Fruit fly (Drosophila melanogaster) whole organism, embryonic: ENCODE measurements around the gene pHCl-1.

Experiments used
- C15 ChIP-seq: fragments of 200-800 bp; sonication (Bioruptor generic); IDR thresholded peaks from 3 replicates; pipeline ENCODE4 v1.3.6; 2022; ENCODE audit warnings: missing biosample characterization, missing genetic modification characterization
- CG10321 ChIP-seq: fragments of 200-800 bp; sonication (Bioruptor generic); IDR thresholded peaks from 2 replicates; pipeline ENCODE4 v1.3.6; 2022; ENCODE audit warnings: missing biosample characterization, missing genetic modification characterization
- CG11723 ChIP-seq: fragments of 200-800 bp; sonication (Bioruptor generic); optimal IDR thresholded peaks from 2 replicates; lab custom pipeline; 2017; ENCODE audit warnings: missing biosample characterization, mild to moderate bottlenecking, missing genetic modification characterization
- CG13624 ChIP-seq: fragments of 200-800 bp; sonication (Bioruptor generic); optimal IDR thresholded peaks from 2 replicates; lab custom pipeline; 2016; ENCODE audit warnings: missing biosample characterization, missing genetic modification characterization
- CG14667 ChIP-seq: fragments of 200-800 bp; sonication (Bioruptor generic); IDR thresholded peaks from 2 replicates; pipeline ENCODE4 v1.3.6; 2022; ENCODE audit warnings: missing biosample characterization, missing genetic modification characterization
- CG1529 ChIP-seq: fragments of 200-800 bp; sonication (Bioruptor generic); optimal IDR thresholded peaks from 3 replicates; lab custom pipeline; 2018; ENCODE audit warnings: missing biosample characterization, missing genetic modification characterization
- CG17385 ChIP-seq: fragments of 200-800 bp; sonication (Bioruptor generic); optimal IDR thresholded peaks from 3 replicates; lab custom pipeline; 2018; ENCODE audit warnings: missing biosample characterization, mild to moderate bottlenecking, missing genetic modification characterization
- CG1792 ChIP-seq: fragments of 200-800 bp; sonication (Bioruptor generic); optimal IDR thresholded peaks from 2 replicates; lab custom pipeline; 2016; ENCODE audit warnings: missing biosample characterization, missing genetic modification characterization
- CG18476 ChIP-seq: fragments of 200-800 bp; sonication (Bioruptor generic); optimal IDR thresholded peaks from 2 replicates; lab custom pipeline; 2016; ENCODE audit warnings: missing biosample characterization, mild to moderate bottlenecking, missing genetic modification characterization
- CG2129 ChIP-seq: fragments of 200-800 bp; sonication (Bioruptor generic); IDR thresholded peaks from 2 replicates; pipeline ENCODE4 v1.3.6; 2022; ENCODE audit warnings: missing biosample characterization, missing genetic modification characterization; ENCODE audit not compliant: partially characterized antibody
- CG30403 ChIP-seq: fragments of 200-800 bp; sonication (Bioruptor generic); optimal IDR thresholded peaks from 3 replicates; lab custom pipeline; 2016; ENCODE audit warnings: missing biosample characterization, missing genetic modification characterization
- CG30431 ChIP-seq: fragments of 200-800 bp; sonication (Bioruptor generic); optimal IDR thresholded peaks from 2 replicates; lab custom pipeline; 2017; ENCODE audit warnings: missing biosample characterization, missing genetic modification characterization
- CG31224 ChIP-seq: fragments of 200-800 bp; sonication (Bioruptor generic); IDR thresholded peaks from 2 replicates; pipeline ENCODE4 v1.3.6; 2022; ENCODE audit warnings: missing biosample characterization, missing genetic modification characterization
- CG4360 ChIP-seq: fragments of 200-800 bp; sonication (Bioruptor generic); IDR thresholded peaks from 2 replicates; pipeline ENCODE4 v1.3.6; 2022; ENCODE audit warnings: missing biosample characterization, missing genetic modification characterization
- CG4854 ChIP-seq: fragments of 200-800 bp; sonication (Bioruptor generic); optimal IDR thresholded peaks from 2 replicates; lab custom pipeline; 2016; ENCODE audit warnings: missing biosample characterization, missing genetic modification characterization, inconsistent platforms
- CG5953 ChIP-seq: fragments of 200-800 bp; sonication (Bioruptor generic); IDR thresholded peaks from 2 replicates; pipeline ENCODE4 v1.3.6; 2022; ENCODE audit warnings: missing biosample characterization, missing genetic modification characterization
- CG6175 ChIP-seq: fragments of 200-800 bp; sonication (Bioruptor generic); IDR thresholded peaks from 3 replicates; pipeline ENCODE4 v1.3.6; 2022; ENCODE audit warnings: missing biosample characterization, missing genetic modification characterization
- CG6791 ChIP-seq: fragments of 200-800 bp; sonication (Bioruptor generic); IDR thresholded peaks from 3 replicates; pipeline ENCODE4 v1.3.6; 2022; ENCODE audit warnings: missing biosample characterization, missing genetic modification characterization; ENCODE audit not compliant: partially characterized antibody
- CG8290 ChIP-seq, 3 experiments: fragments of 200-800 bp; sonication (Bioruptor generic); optimal IDR thresholded peaks; 2 replicates each; lab custom pipeline; 2016 to 2019; ENCODE audit warnings: missing biosample characterization in 3 of 3, missing genetic modification characterization in 3 of 3, mild to moderate bottlenecking in 2 of 3, moderate library complexity in 1 of 3
- CG8944 ChIP-seq: fragments of 200-800 bp; sonication (Bioruptor generic); optimal IDR thresholded peaks from 3 replicates; lab custom pipeline; 2016; ENCODE audit warnings: missing biosample characterization, missing genetic modification characterization
- CG9797 ChIP-seq: fragments of 200-800 bp; sonication (Bioruptor generic); optimal IDR thresholded peaks from 3 replicates; lab custom pipeline; 2018; ENCODE audit warnings: missing biosample characterization, mild to moderate bottlenecking, missing genetic modification characterization
- CG9932 ChIP-seq: fragments of 200-800 bp; sonication (Bioruptor generic); IDR thresholded peaks from 2 replicates; pipeline ENCODE4 v1.3.6; 2022; ENCODE audit warnings: missing biosample characterization, missing genetic modification characterization
- CTCF ChIP-seq: fragments of 200-800 bp; sonication (Bioruptor generic); optimal IDR thresholded peaks from 2 replicates; lab custom pipeline; 2017; ENCODE audit warnings: missing biosample characterization, mild to moderate bottlenecking, missing genetic modification characterization, moderate library complexity
- Dref ChIP-seq: fragments of 200-800 bp; sonication (Bioruptor generic); IDR thresholded peaks from 2 replicates; pipeline ENCODE4 v1.3.6; 2022; ENCODE audit warnings: missing biosample characterization, missing genetic modification characterization
- Elba2 ChIP-seq: fragments of 200-800 bp; sonication (Bioruptor generic); optimal IDR thresholded peaks from 3 replicates; lab custom pipeline; 2016; ENCODE audit warnings: missing biosample characterization, missing genetic modification characterization
- HLHmδ ChIP-seq: fragments of 200-800 bp; sonication (Bioruptor generic); optimal IDR thresholded peaks from 2 replicates; lab custom pipeline; 2018; ENCODE audit warnings: missing biosample characterization, mild to moderate bottlenecking, missing genetic modification characterization, moderate library complexity
- HmgD ChIP-seq: fragments of 200-800 bp; sonication (Bioruptor generic); optimal IDR thresholded peaks from 3 replicates; lab custom pipeline; 2016; ENCODE audit warnings: missing biosample characterization, missing genetic modification characterization
- Hr78 ChIP-seq, 2 experiments: fragments of 200-800 bp in 1 of 2; fragments of >200 bp in 1 of 2; sonication (Bioruptor generic) in 1 of 2; optimal IDR thresholded peaks; 2 replicates each; lab custom pipeline; 2017 to 2019; ENCODE audit warnings: missing biosample characterization in 2 of 2, missing genetic modification characterization in 2 of 2, mild to moderate bottlenecking in 1 of 2, moderate library complexity in 1 of 2
- Lim3 ChIP-seq: fragments of 200-800 bp; sonication (Bioruptor generic); IDR thresholded peaks from 2 replicates; pipeline ENCODE4 v1.3.6; 2022; ENCODE audit warnings: missing biosample characterization, missing genetic modification characterization
- NC2β ChIP-seq: fragments of 200-800 bp; sonication (Bioruptor generic); optimal IDR thresholded peaks from 2 replicates; lab custom pipeline; 2016; ENCODE audit warnings: missing biosample characterization, missing genetic modification characterization
- Oaz ChIP-seq: fragments of 200-800 bp; sonication (Bioruptor generic); IDR thresholded peaks from 2 replicates; pipeline ENCODE4 v1.3.6; 2022; ENCODE audit warnings: missing biosample characterization, missing genetic modification characterization
- Opbp ChIP-seq: fragments of 200-800 bp; sonication (Bioruptor generic); IDR thresholded peaks from 3 replicates; pipeline ENCODE4 v1.3.6; 2022; ENCODE audit warnings: missing biosample characterization, missing genetic modification characterization; ENCODE audit not compliant: partially characterized antibody
- Pdp1 ChIP-seq, 2 experiments: fragments of 200-800 bp; sonication (Bioruptor generic); optimal IDR thresholded peaks; 3 replicates each; lab custom pipeline; 2016; ENCODE audit warnings: missing biosample characterization in 2 of 2, missing genetic modification characterization in 2 of 2, mild to moderate bottlenecking in 1 of 2, moderate library complexity in 1 of 2
- YL-1 ChIP-seq: fragments of 200-800 bp; sonication (Bioruptor generic); optimal IDR thresholded peaks from 3 replicates; lab custom pipeline; 2017; ENCODE audit warnings: missing biosample characterization, mild to moderate bottlenecking, missing genetic modification characterization
- br ChIP-seq: fragments of >200 bp; optimal IDR thresholded peaks from 2 replicates; lab custom pipeline; 2017
- bsh ChIP-seq, 2 experiments: fragments of 200-800 bp; sonication (Bioruptor generic); optimal IDR thresholded peaks; 2 replicates each; lab custom pipeline; 2017 to 2018; ENCODE audit warnings: mild to moderate bottlenecking in 2 of 2, missing biosample characterization in 2 of 2, missing genetic modification characterization in 2 of 2, moderate library complexity in 1 of 2
- btn ChIP-seq: fragments of 200-800 bp; sonication (Bioruptor generic); optimal IDR thresholded peaks from 2 replicates; lab custom pipeline; 2016; ENCODE audit warnings: missing biosample characterization, missing genetic modification characterization
- chif ChIP-seq, 2 experiments: fragments of 200-800 bp; sonication (Bioruptor generic); optimal IDR thresholded peaks; 3 replicates each; lab custom pipeline; 2016; ENCODE audit warnings: missing biosample characterization in 2 of 2, missing genetic modification characterization in 2 of 2
- crol ChIP-seq: fragments of 200-800 bp; sonication (Bioruptor generic); IDR thresholded peaks from 2 replicates; pipeline ENCODE4 v1.3.6; 2022; ENCODE audit warnings: missing biosample characterization, missing genetic modification characterization
- exex ChIP-seq: fragments of 200-800 bp; sonication (Bioruptor generic); optimal IDR thresholded peaks from 4 replicates; lab custom pipeline; 2018; ENCODE audit warnings: missing biosample characterization, mild to moderate bottlenecking, missing genetic modification characterization, moderate library complexity
- grau ChIP-seq: fragments of 200-800 bp; optimal IDR thresholded peaks from 3 replicates; lab custom pipeline; 2019; ENCODE audit warnings: missing biosample characterization, mild to moderate bottlenecking, missing genetic modification characterization, moderate library complexity
- gt ChIP-seq: fragments of 200-800 bp; sonication (Bioruptor generic); IDR thresholded peaks from 2 replicates; pipeline ENCODE4 v1.3.6; 2022; ENCODE audit warnings: missing biosample characterization, missing genetic modification characterization
- h ChIP-seq: fragments of >200 bp; optimal IDR thresholded peaks from 2 replicates; lab custom pipeline; 2017
- jigr1 ChIP-seq: fragments of 200-800 bp; sonication (Bioruptor generic); IDR thresholded peaks from 3 replicates; pipeline ENCODE4 v1.3.6; 2022; ENCODE audit warnings: missing biosample characterization, missing genetic modification characterization
- jumu ChIP-seq: fragments of 200-800 bp; sonication (Bioruptor generic); optimal IDR thresholded peaks from 3 replicates; lab custom pipeline; 2016; ENCODE audit warnings: missing biosample characterization, missing genetic modification characterization
- mld ChIP-seq: fragments of 200-800 bp; sonication (Bioruptor generic); IDR thresholded peaks from 3 replicates; pipeline ENCODE4 v1.3.6; 2022; ENCODE audit warnings: missing biosample characterization, missing genetic modification characterization; ENCODE audit not compliant: partially characterized antibody
- nom ChIP-seq: fragments of 200-800 bp; sonication (Bioruptor generic); optimal IDR thresholded peaks from 2 replicates; lab custom pipeline; 2017; ENCODE audit warnings: missing biosample characterization, missing genetic modification characterization, mild to moderate bottlenecking, moderate library complexity, missing genetic modification reagents
- odd ChIP-seq: fragments of 200-800 bp; sonication (Bioruptor generic); optimal IDR thresholded peaks from 2 replicates; lab custom pipeline; 2017; ENCODE audit warnings: missing biosample characterization, mild to moderate bottlenecking, missing genetic modification characterization
- pb ChIP-seq: fragments of 200-800 bp; sonication (Bioruptor generic); optimal IDR thresholded peaks from 3 replicates; lab custom pipeline; 2016; ENCODE audit warnings: missing biosample characterization, missing genetic modification characterization
- pfk ChIP-seq: fragments of 200-800 bp; sonication (Bioruptor generic); optimal IDR thresholded peaks from 2 replicates; lab custom pipeline; 2018; ENCODE audit warnings: missing biosample characterization, mild to moderate bottlenecking, missing genetic modification characterization, moderate library complexity
- trh ChIP-seq: fragments of 200-800 bp; sonication (Bioruptor generic); optimal IDR thresholded peaks from 2 replicates; lab custom pipeline; 2016; ENCODE audit warnings: missing biosample characterization, missing genetic modification characterization
- wek ChIP-seq: fragments of 200-800 bp; sonication (Bioruptor generic); optimal IDR thresholded peaks from 3 replicates; lab custom pipeline; 2018; ENCODE audit warnings: missing biosample characterization, mild to moderate bottlenecking, missing genetic modification characterization, moderate library complexity

Gene pHCl-1

dm6 chr3L:15832146-15832545 lies 66.7 kb downstream of the pHCl-1 start, which contains the start of gene CG12713:
TSS of gene CG12713 (plus strand) at chr3L:15832464.
- TF ChIP-seq br: no peak
- no peak for TF ChIP-seq Lim3 (GFP tag; lab: Robert Waterston, UW)
- TF ChIP-seq CG30431 (GFP tag; lab: Kevin White, UChicago): no peak
- no peak for TF ChIP-seq trh (GFP tag; lab: Kevin White, UChicago)
- no peak for TF ChIP-seq odd (GFP tag; lab: Kevin White, UChicago)
- peak; percentile 89; the same call in 2 of the 3 replicates for TF ChIP-seq CG6791 (GFP tag; lab: Robert Waterston, UW)
- peak; percentile 9 for TF ChIP-seq exex (tag; lab: Kevin White, UChicago)
- no peak for TF ChIP-seq CG18476 (GFP tag; lab: Kevin White, UChicago)
- peak; percentile 73 for TF ChIP-seq CG9797 (GFP tag; lab: Kevin White, UChicago)
- TF ChIP-seq CG9932 (GFP tag; lab: Robert Waterston, UW): no peak
- no peak for TF ChIP-seq CG5953 (GFP tag; lab: Robert Waterston, UW)
- TF ChIP-seq YL-1 (GFP tag; lab: Kevin White, UChicago): peak; percentile 73
- no peak for TF ChIP-seq CG8944 (GFP tag; lab: Kevin White, UChicago)
- no peak for TF ChIP-seq CG4854
- TF ChIP-seq CG17385 (GFP tag; lab: Kevin White, UChicago): no peak
- TF ChIP-seq grau: peak; percentile 31
- TF ChIP-seq h (lab: Kevin White, UChicago): no peak
- peak; percentile 9 for TF ChIP-seq NC2β (GFP tag; lab: Kevin White, UChicago)
- no peak for TF ChIP-seq pfk (GFP tag; lab: Kevin White, UChicago)
- no peak for TF ChIP-seq CG14667 (GFP tag; lab: Robert Waterston, UW)
- peak; percentile 16 for TF ChIP-seq HmgD (GFP tag; lab: Kevin White, UChicago)
- no peak for TF ChIP-seq CG6175 (GFP tag; lab: Robert Waterston, UW)
- no peak for TF ChIP-seq CG31224 (GFP tag; lab: Robert Waterston, UW)
- TF ChIP-seq gt: no peak
- no peak for TF ChIP-seq Elba2
- TF ChIP-seq wek: no peak
- TF ChIP-seq Dref (GFP tag; lab: Robert Waterston, UW): peak; percentile 93
- no peak for TF ChIP-seq CG10321
- TF ChIP-seq CG11723 (GFP tag; lab: Kevin White, UChicago): no peak
- no peak for TF ChIP-seq bsh (GFP tag; optimal IDR thresholded peaks at IDR 0.05; lab: Kevin White, UChicago)
- no peak for TF ChIP-seq C15 (GFP tag; lab: Robert Waterston, UW)
- no peak for TF ChIP-seq Hr78 (GFP tag; optimal IDR thresholded peaks at IDR 0.05; lab: Kevin White, UChicago)
- no peak for TF ChIP-seq CG4360 (GFP tag; lab: Robert Waterston, UW)
- peak; percentile 37 for TF ChIP-seq CG30403 (GFP tag; lab: Kevin White, UChicago)
- TF ChIP-seq crol: no peak
- no peak for TF ChIP-seq jigr1 (GFP tag; lab: Robert Waterston, UW)
- peak; percentile 69 for TF ChIP-seq CG8290 (GFP tag; optimal IDR thresholded peaks at IDR 0.05; lab: Kevin White, UChicago)
- peak; percentile 45 to 65 for TF ChIP-seq CG8290 (tag; optimal IDR thresholded peaks at IDR 0.05; lab: Kevin White, UChicago)
- TF ChIP-seq Pdp1 (GFP tag; optimal IDR thresholded peaks at IDR 0.05; lab: Kevin White, UChicago): peak in 1 of 2 experiments; percentile 62
- TF ChIP-seq Oaz (GFP tag; lab: Robert Waterston, UW): no peak
- TF ChIP-seq Opbp (GFP tag; lab: Robert Waterston, UW): peak; percentile 80; the same call in 2 of the 3 replicates
- peak in 1 of 2 experiments; percentile 6 for TF ChIP-seq chif (GFP tag; optimal IDR thresholded peaks at IDR 0.05; lab: Kevin White, UChicago)
- TF ChIP-seq jumu (GFP tag; lab: Kevin White, UChicago): no peak
- no peak for TF ChIP-seq nom (GFP tag; lab: Kevin White, UChicago)
- no peak for TF ChIP-seq HLHmδ (GFP tag; lab: Kevin White, UChicago)
- no peak for TF ChIP-seq CG1529 (GFP tag; lab: Kevin White, UChicago)
- TF ChIP-seq CG2129 (GFP tag; lab: Robert Waterston, UW): peak; percentile 38; the same call in 1 of the 2 replicates
- peak; percentile 65; the same call in 2 of the 3 replicates for TF ChIP-seq mld (GFP tag; lab: Robert Waterston, UW)
- peak; percentile 26 for TF ChIP-seq CTCF (GFP tag; lab: Kevin White, UChicago)
- TF ChIP-seq pb: no peak
- no peak for TF ChIP-seq btn (GFP tag; lab: Kevin White, UChicago)
- TF ChIP-seq CG13624 (GFP tag; lab: Kevin White, UChicago): peak; percentile 32
- TF ChIP-seq CG1792 (GFP tag; lab: Kevin White, UChicago): no peak
